Fruit fly (Drosophila melanogaster) whole organism, adult: ENCODE data around the gene primo-2.
A peak's percentile ranks its signal among the peaks of the same experiment; 100 is the strongest.

Source experiments
- CG11617 ChIP-seq: fragments of 200-800 bp; sonication (Bioruptor generic); optimal IDR thresholded peaks from 2 replicates; lab custom pipeline; 2017; ENCODE audit warnings: mild to moderate bottlenecking, missing biosample characterization, missing genetic modification reagents, missing genetic modification characterization
- CG12768 ChIP-seq: fragments of 200-800 bp; sonication (Bioruptor generic); optimal IDR thresholded peaks from 2 replicates; lab custom pipeline; 2017; ENCODE audit warnings: missing biosample characterization, missing genetic modification characterization, mild to moderate bottlenecking, moderate library complexity, missing genetic modification reagents
- CG14711 ChIP-seq: fragments of 200-800 bp; sonication (Bioruptor generic); optimal IDR thresholded peaks from 2 replicates; lab custom pipeline; 2018; ENCODE audit warnings: missing biosample characterization, mild to moderate bottlenecking, missing genetic modification characterization, moderate library complexity
- CG1620 ChIP-seq: fragments of 200-800 bp; sonication (Bioruptor generic); optimal IDR thresholded peaks from 2 replicates; lab custom pipeline; 2016; ENCODE audit warnings: missing biosample characterization, missing genetic modification characterization
- CG33017 ChIP-seq: fragments of 200-800 bp; sonication (Bioruptor generic); optimal IDR thresholded peaks from 2 replicates; lab custom pipeline; 2018; ENCODE audit warnings: missing biosample characterization, mild to moderate bottlenecking, missing genetic modification characterization, moderate library complexity
- CG5204 ChIP-seq: fragments of 200-800 bp; sonication (Bioruptor generic); optimal IDR thresholded peaks from 2 replicates; lab custom pipeline; 2016; ENCODE audit warnings: missing biosample characterization, missing genetic modification characterization
- CG7045 ChIP-seq: fragments of 200-800 bp; sonication (Bioruptor generic); optimal IDR thresholded peaks from 2 replicates; lab custom pipeline; 2017; ENCODE audit warnings: missing biosample characterization, mild to moderate bottlenecking, missing genetic modification characterization
- CG7101 ChIP-seq: fragments of 200-800 bp; sonication (Bioruptor generic); optimal IDR thresholded peaks from 2 replicates; lab custom pipeline; 2018; ENCODE audit warnings: missing biosample characterization, mild to moderate bottlenecking, missing genetic modification characterization, moderate library complexity
- Clk ChIP-seq: fragments of 200-800 bp; sonication (Bioruptor generic); optimal IDR thresholded peaks from 2 replicates; lab custom pipeline; 2017; ENCODE audit warnings: missing biosample characterization, missing genetic modification characterization
- Crg-1 ChIP-seq: fragments of 200-800 bp; sonication (Bioruptor generic); optimal IDR thresholded peaks from 2 replicates; lab custom pipeline; 2016; ENCODE audit warnings: missing biosample characterization, missing genetic modification characterization
- Hr96 ChIP-seq: fragments of 200-800 bp; sonication (Bioruptor generic); optimal IDR thresholded peaks from 2 replicates; lab custom pipeline; 2016; ENCODE audit warnings: missing biosample characterization, missing genetic modification characterization
- Mnt ChIP-seq: fragments of 200-800 bp; sonication (Bioruptor generic); optimal IDR thresholded peaks from 2 replicates; lab custom pipeline; 2016; ENCODE audit warnings: missing biosample characterization, mild to moderate bottlenecking, missing genetic modification characterization
- bab1 ChIP-seq: fragments of 200-800 bp; sonication (Bioruptor generic); optimal IDR thresholded peaks from 3 replicates; lab custom pipeline; 2019; ENCODE audit warnings: missing biosample characterization, mild to moderate bottlenecking, missing genetic modification characterization, moderate library complexity
- cic ChIP-seq: fragments of 200-800 bp; sonication (Bioruptor generic); optimal IDR thresholded peaks from 2 replicates; lab custom pipeline; 2017; ENCODE audit warnings: missing biosample characterization, mild to moderate bottlenecking, missing genetic modification characterization, moderate library complexity
- cnc ChIP-seq, 2 experiments: fragments of >200 bp; optimal IDR thresholded peaks; 2 replicates each; lab custom pipeline; 2017
- kay ChIP-seq: fragments of 200-800 bp; sonication (Bioruptor generic); peaks from one replicate; lab custom pipeline; 2016; ENCODE audit warnings: missing biosample characterization, missing genetic modification characterization, borderline replicate concordance
- ovo ChIP-seq: fragments of 200-800 bp; sonication (Bioruptor generic); optimal IDR thresholded peaks from 2 replicates; lab custom pipeline; 2016; ENCODE audit warnings: missing biosample characterization, missing genetic modification characterization
- pad ChIP-seq: fragments of 200-800 bp; sonication (Bioruptor generic); optimal IDR thresholded peaks from 3 replicates; lab custom pipeline; 2017; ENCODE audit warnings: missing biosample characterization, missing genetic modification characterization, mild to moderate bottlenecking, moderate library complexity, missing genetic modification reagents
- tj ChIP-seq: fragments of 200-800 bp; sonication (Bioruptor generic); optimal IDR thresholded peaks from 3 replicates; lab custom pipeline; 2017; ENCODE audit warnings: missing biosample characterization, mild to moderate bottlenecking, missing genetic modification characterization, moderate library complexity
- toe ChIP-seq: fragments of 200-800 bp; sonication (Bioruptor generic); optimal IDR thresholded peaks from 2 replicates; lab custom pipeline; 2016; ENCODE audit warnings: missing biosample characterization, missing genetic modification characterization

primo-2 gene

dm6 chr3R:13662149-13662548, 49.5 kb downstream of the primo-2 start:
- peak; percentile 6 for TF ChIP-seq CG12768
- no peak for TF ChIP-seq CG5204 (GFP tag; lab: Kevin White, UChicago)

DNA sequence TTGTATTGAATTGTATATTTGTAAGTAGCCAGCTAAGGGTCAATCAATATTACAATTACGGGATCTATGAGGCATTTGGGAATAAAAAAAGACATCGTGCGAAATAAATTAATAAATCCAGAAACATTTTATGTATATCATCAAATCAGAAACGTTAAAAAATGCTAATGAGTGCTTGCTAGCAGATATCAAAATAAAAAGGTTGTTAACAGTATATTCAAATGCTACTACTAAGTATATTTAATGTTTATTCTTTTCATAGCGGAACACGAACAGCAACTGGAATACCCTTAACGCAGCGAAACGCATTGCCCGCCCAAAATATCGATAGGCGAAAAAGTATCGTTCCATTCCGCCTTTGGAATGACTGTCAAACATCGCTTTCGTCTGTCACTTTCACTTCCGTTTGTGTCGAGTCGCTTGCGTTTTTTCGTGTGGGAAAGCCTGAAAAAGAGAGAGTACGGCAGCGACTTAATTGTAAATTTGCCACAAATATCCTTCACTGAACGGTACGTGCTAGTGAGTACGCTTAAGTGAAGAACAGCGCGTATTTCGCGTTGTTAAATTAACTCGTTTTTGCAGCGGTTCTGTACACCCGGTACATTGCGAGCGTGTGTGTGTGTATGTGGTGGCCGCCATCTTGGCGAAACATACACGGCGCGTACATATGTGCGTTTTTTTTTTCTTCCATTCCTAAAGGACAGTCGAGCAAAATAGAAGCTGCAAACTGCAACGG, 50.5 kb downstream of the primo-2 start, which contains the start of gene B52:
B52 (plus strand) TSS at position 388 of the 736 bp plus-strand sequence.
- TF ChIP-seq ovo (GFP tag; lab: Kevin White, UChicago) (peak; percentile 64), cnc (optimal IDR thresholded peaks at IDR 0.05; lab: Kevin White, UChicago) (no peak), CG14711 (tag; lab: Kevin White, UChicago) (peak; percentile 51), bab1 (GFP tag; lab: Kevin White, UChicago) (peak; percentile 81), Mnt (GFP tag; lab: Kevin White, UChicago) (peak; percentile 72), cic (peak; percentile 33), CG7101 (tag; lab: Kevin White, UChicago) (peak; percentile 82), Hr96 (peak; percentile 83), tj (GFP tag; lab: Kevin White, UChicago) (peak; percentile 61), CG11617 (GFP tag; lab: Kevin White, UChicago) (peak; percentile 86), CG33017 (tag; lab: Kevin White, UChicago) (peak; percentile 69), CG1620 (GFP tag; lab: Kevin White, UChicago) (peak; percentile 73), CG5204 (GFP tag; lab: Kevin White, UChicago) (peak; percentile 72), CG12768 (peak; percentile 70), toe (GFP tag; lab: Kevin White, UChicago) (peak; percentile 44), Crg-1 (GFP tag; lab: Kevin White, UChicago) (peak; percentile 81), kay (GFP tag; lab: Kevin White, UChicago) (no peak), CG7045 (GFP tag; lab: Kevin White, UChicago) (peak; percentile 67), Clk (GFP tag; lab: Kevin White, UChicago) (peak; percentile 46), pad (peak; percentile 54)
